Worm (Caenorhabditis elegans) whole organism, late embryonic: ENCODE measurements around the gene shw-1.

ENCODE experiments used
- ceh-18 ChIP-seq: sonication (generic microtip); optimal IDR thresholded peaks from 2 replicates; lab custom pipeline; 2016; ENCODE audit warnings: missing genetic modification characterization, missing compliant biosample characterization
- hlh-13 ChIP-seq: fragments of 200-800 bp; sonication (Bioruptor generic); optimal IDR thresholded peaks from 2 replicates; lab custom pipeline; 2018; ENCODE audit warnings: mild to moderate bottlenecking, missing genetic modification characterization, missing compliant biosample characterization
- nhr-11 ChIP-seq: fragments of 150-350 bp; optimal IDR thresholded peaks from 2 replicates; lab custom pipeline; 2014; ENCODE audit warnings: missing biosample characterization, missing genetic modification characterization
- pha-2 ChIP-seq: sonication (generic microtip); optimal IDR thresholded peaks from 2 replicates; lab custom pipeline; 2017; ENCODE audit warnings: mild to moderate bottlenecking, missing genetic modification characterization, missing compliant biosample characterization

DNA sequence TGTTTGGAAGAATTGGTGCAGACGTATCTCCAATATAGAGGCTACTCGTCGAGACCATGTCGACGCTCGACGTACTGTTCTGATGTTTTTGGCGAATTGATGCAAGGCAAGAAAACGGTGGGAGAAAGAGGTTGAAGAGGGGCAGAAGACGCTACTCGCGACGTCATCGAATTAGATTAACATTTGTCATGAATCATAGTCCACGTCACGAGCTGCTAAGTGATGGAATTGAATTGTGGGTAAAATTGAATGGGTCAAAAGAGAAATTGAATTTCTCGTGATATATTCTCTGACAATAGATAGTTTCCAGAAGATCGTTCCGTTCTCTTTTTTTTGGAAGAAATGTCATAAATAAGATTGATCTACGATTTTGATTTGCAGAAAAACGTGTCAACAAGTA lies 61.6 kb downstream of the shw-1 start:
- TF ChIP-seq nhr-11 (tag; lab: Kevin White, UChicago) (no peak), pha-2 (no peak), hlh-13 (GFP tag; lab: Kevin White, UChicago) (no peak), ceh-18 (tag; lab: Kevin White, UChicago) (no peak)
